Worm (Caenorhabditis elegans) whole organism, L1 larva: ENCODE measurements around the gene srbc-78.

Experiments
- C04F5.9 ChIP-seq: sonication (generic microtip); optimal IDR thresholded peaks from 2 replicates; lab custom pipeline; 2016; ENCODE audit warnings: missing genetic modification characterization, missing compliant biosample characterization
- C34B4.2 ChIP-seq: sonication (generic microtip); optimal IDR thresholded peaks from 2 replicates; lab custom pipeline; 2017; ENCODE audit warnings: mild to moderate bottlenecking, missing genetic modification characterization, missing compliant biosample characterization
- F16B12.6 ChIP-seq: fragments of 150-350 bp; optimal IDR thresholded peaks from 2 replicates; lab custom pipeline; 2014; ENCODE audit warnings: missing biosample characterization, missing genetic modification characterization
- Y116A8C.19 ChIP-seq: sonication (generic microtip); optimal IDR thresholded peaks from 2 replicates; lab custom pipeline; 2016; ENCODE audit warnings: missing compliant biosample characterization, missing genetic modification characterization, borderline replicate concordance
- aly-2 ChIP-seq: fragments of 150-350 bp; optimal IDR thresholded peaks from 2 replicates; lab custom pipeline; 2014; ENCODE audit warnings: missing biosample characterization, missing genetic modification characterization
- ama-1 ChIP-seq: fragments of 150-350 bp; optimal IDR thresholded peaks from 2 replicates; lab custom pipeline; 2014
- blmp-1 ChIP-seq: fragments of 150-350 bp; optimal IDR thresholded peaks from 2 replicates; lab custom pipeline; 2014; ENCODE audit warnings: missing biosample characterization, missing genetic modification characterization
- ceh-82 ChIP-seq, 3 experiments: fragments of 150-350 bp in 1 of 3; sonication (generic microtip) in 2 of 3; optimal IDR thresholded peaks; 2 replicates each; lab custom pipeline; 2014 to 2017; ENCODE audit warnings: missing biosample characterization in 3 of 3, missing genetic modification characterization in 3 of 3
- ceh-90 ChIP-seq: sonication (generic microtip); optimal IDR thresholded peaks from 2 replicates; lab custom pipeline; 2016; ENCODE audit warnings: missing genetic modification characterization, missing compliant biosample characterization
- ces-1 ChIP-seq: fragments of 150-350 bp; optimal IDR thresholded peaks from 2 replicates; lab custom pipeline; 2014; ENCODE audit warnings: missing biosample characterization, missing genetic modification reagents, missing genetic modification characterization
- dpl-1 ChIP-seq, 3 experiments: fragments of 150-350 bp in 2 of 3; sonication (generic microtip) in 1 of 3; optimal IDR thresholded peaks; 2 replicates each; lab custom pipeline; 2014 to 2017; ENCODE audit warnings: missing biosample characterization in 3 of 3, missing genetic modification characterization in 3 of 3, missing genetic modification reagents in 3 of 3
- dsc-1 ChIP-seq: sonication (generic microtip); optimal IDR thresholded peaks from 2 replicates; lab custom pipeline; 2016; ENCODE audit warnings: mild to moderate bottlenecking, missing genetic modification characterization, missing compliant biosample characterization
- efl-1 ChIP-seq, 4 experiments: fragments of 150-350 bp; optimal IDR thresholded peaks in 3 of 4; peaks in 1 of 4; 1 replicate in 1 of 4; 2 replicates in 3 of 4; lab custom pipeline; 2014; ENCODE audit warnings: missing biosample characterization in 2 of 4, missing genetic modification characterization in 2 of 4, missing genetic modification reagents in 2 of 4
- egl-13 ChIP-seq: sonication (generic microtip); optimal IDR thresholded peaks from 2 replicates; lab custom pipeline; 2016; ENCODE audit warnings: missing genotype, missing genetic modification reagents, missing genetic modification characterization, missing compliant biosample characterization
- egl-27 ChIP-seq, 2 experiments: fragments of 150-350 bp in 1 of 2; sonication (generic microtip); optimal IDR thresholded peaks; 3 replicates each; lab custom pipeline; 2017 to 2018; ENCODE audit warnings: missing biosample characterization in 2 of 2, missing genetic modification characterization in 2 of 2, missing genetic modification reagents in 2 of 2
- elt-2 ChIP-seq: sonication (generic microtip); optimal IDR thresholded peaks from 2 replicates; lab custom pipeline; 2016; ENCODE audit warnings: missing genetic modification characterization, mild to moderate bottlenecking, inconsistent platforms, missing compliant biosample characterization, missing genetic modification reagents
- elt-3 ChIP-seq, 6 experiments: fragments of 150-350 bp in 1 of 6; sonication (generic microtip); optimal IDR thresholded peaks; 2 replicates each; lab custom pipeline; 2017 to 2018; ENCODE audit warnings: missing biosample characterization in 6 of 6, missing genetic modification characterization in 6 of 6, inconsistent platforms in 1 of 6
- ets-5 ChIP-seq: fragments of 200-800 bp; sonication (Bioruptor generic); IDR thresholded peaks from 2 replicates; pipeline ENCODE4 v1.3.6; 2022; ENCODE audit warnings: missing genetic modification characterization, missing compliant biosample characterization
- fkh-8 ChIP-seq: sonication (generic microtip); optimal IDR thresholded peaks from 2 replicates; lab custom pipeline; 2016; ENCODE audit warnings: mild to moderate bottlenecking, missing genetic modification characterization, missing compliant biosample characterization
- hpl-2 ChIP-seq: fragments of 150-350 bp; optimal IDR thresholded peaks from 2 replicates; lab custom pipeline; 2014; ENCODE audit warnings: missing biosample characterization, missing genetic modification reagents, missing genetic modification characterization
- jun-1 ChIP-seq: fragments of 150-350 bp; optimal IDR thresholded peaks from 2 replicates; lab custom pipeline; 2014; ENCODE audit warnings: missing biosample characterization, missing genetic modification reagents, missing genetic modification characterization
- lin-13 ChIP-seq: fragments of 150-350 bp; optimal IDR thresholded peaks from 2 replicates; lab custom pipeline; 2014; ENCODE audit warnings: missing biosample characterization, missing genetic modification reagents, missing genetic modification characterization
- lin-35 ChIP-seq, 2 experiments: fragments of 150-350 bp; optimal IDR thresholded peaks; 2 replicates each; lab custom pipeline; 2014; ENCODE audit warnings: missing biosample characterization in 2 of 2, missing genetic modification characterization in 2 of 2, missing genetic modification reagents in 2 of 2
- mdl-1 ChIP-seq, 2 experiments: fragments of 150-350 bp; optimal IDR thresholded peaks; 2 replicates each; lab custom pipeline; 2014 to 2017; ENCODE audit warnings: missing biosample characterization in 2 of 2, missing genetic modification characterization in 2 of 2, inconsistent platforms in 1 of 2
- mep-1 ChIP-seq: fragments of 150-350 bp; optimal IDR thresholded peaks from 2 replicates; lab custom pipeline; 2014; ENCODE audit warnings: missing biosample characterization, missing genetic modification characterization
- nhr-11 ChIP-seq: fragments of 150-350 bp; optimal IDR thresholded peaks from 2 replicates; lab custom pipeline; 2014; ENCODE audit warnings: missing biosample characterization, missing genetic modification characterization
- nhr-20 ChIP-seq: sonication (generic microtip); optimal IDR thresholded peaks from 2 replicates; lab custom pipeline; 2016; ENCODE audit warnings: mild to moderate bottlenecking, missing genetic modification characterization, missing compliant biosample characterization
- nhr-237 ChIP-seq: fragments of 150-350 bp; optimal IDR thresholded peaks from 2 replicates; lab custom pipeline; 2014; ENCODE audit warnings: missing biosample characterization, missing genetic modification characterization
- nhr-47 ChIP-seq: sonication (generic microtip); optimal IDR thresholded peaks from 2 replicates; lab custom pipeline; 2016; ENCODE audit warnings: mild to moderate bottlenecking, missing genetic modification characterization, moderate library complexity, missing compliant biosample characterization
- nhr-90 ChIP-seq: sonication (generic microtip); optimal IDR thresholded peaks from 2 replicates; lab custom pipeline; 2016; ENCODE audit warnings: mild to moderate bottlenecking, missing genetic modification characterization, missing compliant biosample characterization; ENCODE audit not compliant: poor library complexity
- pax-3 ChIP-seq: fragments of 200-800 bp; sonication (Bioruptor generic); optimal IDR thresholded peaks from 2 replicates; lab custom pipeline; 2018; ENCODE audit warnings: mild to moderate bottlenecking, missing genetic modification characterization, moderate library complexity, missing compliant biosample characterization
- pqm-1 ChIP-seq: sonication (generic microtip); optimal IDR thresholded peaks from 3 replicates; lab custom pipeline; 2017; ENCODE audit warnings: missing biosample characterization, missing genetic modification characterization
- skn-1 ChIP-seq: fragments of 150-350 bp; optimal IDR thresholded peaks from 2 replicates; lab custom pipeline; 2014; ENCODE audit warnings: missing biosample characterization, missing genetic modification characterization
- snpc-4 ChIP-seq: fragments of 150-350 bp; optimal IDR thresholded peaks from 2 replicates; lab custom pipeline; 2014; ENCODE audit warnings: missing biosample characterization, missing genetic modification characterization
- snu-23 ChIP-seq: sonication (generic microtip); optimal IDR thresholded peaks from 2 replicates; lab custom pipeline; 2016; ENCODE audit warnings: missing genetic modification characterization, missing compliant biosample characterization
- sptf-1 ChIP-seq: fragments of 150-350 bp; optimal IDR thresholded peaks from 2 replicates; lab custom pipeline; 2014; ENCODE audit warnings: missing biosample characterization, missing genetic modification characterization
- tlp-1 ChIP-seq: fragments of 150-350 bp; optimal IDR thresholded peaks from 2 replicates; lab custom pipeline; 2014; ENCODE audit warnings: missing biosample characterization, missing genetic modification characterization
- unc-130 ChIP-seq: fragments of 150-350 bp; optimal IDR thresholded peaks from 2 replicates; lab custom pipeline; 2017; ENCODE audit warnings: missing biosample characterization, missing genetic modification characterization, inconsistent platforms
- unc-30 ChIP-seq: sonication (generic microtip); optimal IDR thresholded peaks from 2 replicates; lab custom pipeline; 2017; ENCODE audit warnings: missing biosample characterization, missing genetic modification characterization
- unc-86 ChIP-seq: sonication (generic microtip); optimal IDR thresholded peaks from 2 replicates; lab custom pipeline; 2016; ENCODE audit warnings: missing genetic modification characterization, missing compliant biosample characterization
- unc-98 ChIP-seq: fragments of 200-800 bp; sonication (Bioruptor generic); IDR thresholded peaks from 2 replicates; pipeline ENCODE4 v1.3.6; 2022; ENCODE audit warnings: missing genetic modification characterization, missing compliant biosample characterization
- zag-1 ChIP-seq: fragments of 150-350 bp; optimal IDR thresholded peaks from 2 replicates; lab custom pipeline; 2014; ENCODE audit warnings: missing biosample characterization, missing genetic modification characterization
- ztf-4 ChIP-seq: fragments of 150-350 bp; optimal IDR thresholded peaks from 2 replicates; lab custom pipeline; 2014; ENCODE audit warnings: missing biosample characterization, missing genetic modification characterization

srbc-78 gene

ce11 chrV:20489102-20489501 lies at the start of gene srbc-78:
Gene srbc-78, minus strand, starts transcription at chrV:20489202.
- TF ChIP-seq zag-1 (no peak), Y116A8C.19 (no peak), blmp-1 (tag; lab: Kevin White, UChicago) (no peak), lin-35 (GFP tag; optimal IDR thresholded peaks at IDR 0.05; lab: Kevin White, UChicago) (no peak), elt-3 (tag; optimal IDR thresholded peaks at IDR 0.05; lab: Kevin White, UChicago) (no peak), aly-2 (tag; lab: Kevin White, UChicago) (no peak), ceh-90 (no peak), snu-23 (GFP tag; lab: Kevin White, UChicago) (no peak)

- TF ChIP-seq sptf-1 = no peak
- no peak for TF ChIP-seq C04F5.9
- TF ChIP-seq nhr-90 (tag; lab: Kevin White, UChicago) = no peak
- TF ChIP-seq unc-98 (GFP tag; lab: Robert Waterston, UW) = no peak
- TF ChIP-seq egl-27 (tag; optimal IDR thresholded peaks at IDR 0.05; lab: Kevin White, UChicago) = no peak
- no peak for TF ChIP-seq tlp-1 (tag; lab: Kevin White, UChicago)
- no peak for TF ChIP-seq lin-13 (GFP tag; lab: Kevin White, UChicago)
- TF ChIP-seq ztf-4 (tag; lab: Kevin White, UChicago) = no peak
- TF ChIP-seq F16B12.6 (tag; lab: Kevin White, UChicago) = no peak
- TF ChIP-seq unc-130 (tag; lab: Kevin White, UChicago) = no peak
These were observed 47.2 kb upstream of the srbc-78 start, which contains the start of gene Y38H6C.15 for ce11 chrV:20536208-20536607. Gene Y38H6C.15, minus strand, starts transcription at chrV:20536308.

- TF ChIP-seq fkh-8 (tag; lab: Kevin White, UChicago) (peak; percentile 12), dsc-1 (no peak)
These were observed 45.1 kb upstream of the srbc-78 start, which contains the start of gene famh-161 for ce11 chrV:20534072-20534471. Gene famh-161, minus strand, starts transcription at chrV:20534172.

- peak; percentile 3 for TF ChIP-seq fkh-8 (tag; lab: Kevin White, UChicago)
- TF ChIP-seq pqm-1 (tag; lab: Kevin White, UChicago) = no peak
These were observed 38.5 kb upstream of the srbc-78 start, which contains the start of gene Y38H6C.13 for ce11 chrV:20527493-20527892. Gene Y38H6C.13, plus strand, starts transcription at chrV:20527793.

ce11 chrV:20525816-20526459 lies 36.9 kb upstream of the srbc-78 start, which contains the start of the genes srh-166 and Y38H6C.24:
Gene srh-166, minus strand, starts transcription at chrV:20525866.
Gene Y38H6C.24, plus strand, starts transcription at chrV:20526435.
- TF ChIP-seq nhr-20 = peak; percentile 23
- no peak for TF ChIP-seq nhr-47 (tag; lab: Kevin White, UChicago)
- TF ChIP-seq pqm-1 (tag; lab: Kevin White, UChicago) = peak; percentile 86
- TF ChIP-seq elt-2 (tag; lab: Kevin White, UChicago) = peak; percentile 77
- TF ChIP-seq Y116A8C.19 = no peak
- TF ChIP-seq snu-23 (GFP tag; lab: Kevin White, UChicago) = no peak
- TF ChIP-seq mdl-1 (tag; optimal IDR thresholded peaks at IDR 0.05; lab: Kevin White, UChicago) = no peak
- TF ChIP-seq unc-86 = no peak
- no peak for TF ChIP-seq ama-1 (lab: Kevin White, UChicago)
- no peak for TF ChIP-seq nhr-237 (tag; lab: Kevin White, UChicago)

ce11 chrV:20522219-20522618 lies 33.2 kb upstream of the srbc-78 start, which contains the start of the genes Y38H6C.9 and fbxa-150:
Gene Y38H6C.9, minus strand, starts transcription at chrV:20522270.
Gene fbxa-150, plus strand, starts transcription at chrV:20522598.
- TF ChIP-seq skn-1 (tag; lab: Kevin White, UChicago) (peak; percentile 8), mep-1 (tag; lab: Kevin White, UChicago) (peak; percentile 45), nhr-237 (tag; lab: Kevin White, UChicago) (no peak), jun-1 (tag; lab: Kevin White, UChicago) (no peak), snpc-4 (no peak), pax-3 (no peak), ztf-4 (tag; lab: Kevin White, UChicago) (no peak), dpl-1 (GFP tag; optimal IDR thresholded peaks at IDR 0.05; lab: Kevin White, UChicago) (peak in 1 of 3 experiments; percentile 19), zag-1 (no peak), egl-13 (tag; lab: Kevin White, UChicago) (no peak), ces-1 (GFP tag; lab: Kevin White, UChicago) (no peak), efl-1 (optimal IDR thresholded peaks at IDR 0.05; lab: Kevin White, UChicago) (peak; percentile 1 to 25), efl-1 (GFP tag; optimal IDR thresholded peaks at IDR 0.05 in 1 of 2; lab: Kevin White, UChicago) (peak in 1 of 2 experiments; percentile 8), C34B4.2 (tag; lab: Kevin White, UChicago) (no peak), C04F5.9 (no peak), hpl-2 (GFP tag; lab: Kevin White, UChicago) (no peak), unc-30 (tag; lab: Kevin White, UChicago) (no peak), nhr-11 (tag; lab: Kevin White, UChicago) (no peak), ets-5 (GFP tag; lab: Robert Waterston, UW) (no peak), ceh-82 (tag; optimal IDR thresholded peaks at IDR 0.05; lab: Kevin White, UChicago) (no peak)
